Fruit fly (Drosophila melanogaster) Kc167 (cell line): ENCODE results near the gene fzo.

Source experiments
- Myc ChIP-seq: fragments of >200 bp; optimal IDR thresholded peaks from 2 replicates; lab custom pipeline; 2017; ENCODE audit warnings: missing external identifiers
- Sin3A ChIP-seq: fragments of >200 bp; optimal IDR thresholded peaks from 2 replicates; lab custom pipeline; 2018; ENCODE audit warnings: missing external identifiers
- h ChIP-seq: fragments of >200 bp; optimal IDR thresholded peaks from 3 replicates; lab custom pipeline; 2018; ENCODE audit warnings: missing external identifiers
- insv ChIP-seq: fragments of >200 bp; optimal IDR thresholded peaks from 3 replicates; lab custom pipeline; 2018; ENCODE audit warnings: missing external identifiers
- psq ChIP-seq: fragments of >200 bp; optimal IDR thresholded peaks from 2 replicates; lab custom pipeline; 2017; ENCODE audit warnings: missing external identifiers
- ttk ChIP-seq: sonication (Bioruptor generic); optimal IDR thresholded peaks from 2 replicates; lab custom pipeline; 2017; ENCODE audit warnings: missing external identifiers

DNA sequence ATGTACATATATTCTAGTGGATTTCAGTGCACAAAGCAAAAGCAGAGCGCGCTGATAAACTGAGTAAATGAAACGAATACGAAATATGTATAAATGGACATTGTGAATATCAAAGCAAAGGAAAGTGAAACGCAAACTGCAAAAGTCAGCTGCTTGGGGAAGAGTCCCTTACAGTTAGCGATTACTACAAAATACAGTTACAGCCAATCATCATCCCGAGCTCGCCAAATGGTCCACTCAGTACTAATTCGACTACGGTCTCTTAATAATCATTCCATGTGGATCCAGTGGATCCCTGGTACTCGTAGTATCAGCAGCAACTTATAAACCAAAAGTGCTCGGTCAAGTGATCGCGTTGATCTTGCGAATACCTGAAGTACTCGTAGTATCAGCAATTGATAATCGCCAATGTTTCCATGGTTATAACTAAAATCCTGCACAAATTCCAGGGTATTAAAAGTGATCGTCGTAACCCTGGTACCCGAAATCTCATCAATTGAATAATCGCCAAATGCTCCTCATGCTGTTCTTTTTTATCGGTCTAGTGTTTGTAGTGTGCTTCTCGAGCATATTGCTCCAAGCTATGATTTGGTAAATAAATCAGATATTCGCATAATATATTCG, 22.0 kb downstream of the fzo start:
- TF ChIP-seq Sin3A (no peak), psq (lab: Kevin White, UChicago) (no peak), insv (no peak), h (no peak), Myc (no peak), ttk (lab: Kevin White, UChicago) (no peak)
